Worm (Caenorhabditis elegans) whole organism, mixed stage, embryonic: ENCODE data around the gene H04D03.2.

Experiments used
- ceh-83 ChIP-seq: fragments of 200-800 bp; sonication (Bioruptor generic); optimal IDR thresholded peaks from 2 replicates; lab custom pipeline; 2018; ENCODE audit warnings: mild to moderate bottlenecking, missing genetic modification characterization, missing compliant biosample characterization
- drap-1 ChIP-seq: fragments of 200-800 bp; sonication (Bioruptor generic); optimal IDR thresholded peaks from 3 replicates; lab custom pipeline; 2018; ENCODE audit warnings: mild to moderate bottlenecking, missing genetic modification characterization, missing compliant biosample characterization
- elt-3 ChIP-seq: fragments of 150-350 bp; optimal IDR thresholded peaks from 2 replicates; lab custom pipeline; 2014; ENCODE audit warnings: missing biosample characterization, missing genetic modification characterization
- lin-13 ChIP-seq: fragments of 150-350 bp; optimal IDR thresholded peaks from 2 replicates; lab custom pipeline; 2014; ENCODE audit warnings: missing biosample characterization, missing genetic modification characterization
- lsy-2 ChIP-seq: fragments of 150-350 bp; optimal IDR thresholded peaks from 2 replicates; lab custom pipeline; 2014; ENCODE audit warnings: missing biosample characterization, missing genetic modification characterization
- nhr-12 ChIP-seq: fragments of 150-350 bp; optimal IDR thresholded peaks from 2 replicates; lab custom pipeline; 2014; ENCODE audit warnings: missing biosample characterization, missing genetic modification characterization
- nhr-28 ChIP-seq: fragments of 150-350 bp; optimal IDR thresholded peaks from 2 replicates; lab custom pipeline; 2014; ENCODE audit warnings: missing biosample characterization, missing genetic modification characterization
- unc-120 ChIP-seq: sonication (generic microtip); optimal IDR thresholded peaks from 2 replicates; lab custom pipeline; 2017; ENCODE audit warnings: missing genetic modification characterization, missing compliant biosample characterization; ENCODE audit not compliant: poor library complexity, severe bottlenecking
- unc-39 ChIP-seq: fragments of 150-350 bp; optimal IDR thresholded peaks from 2 replicates; lab custom pipeline; 2014; ENCODE audit warnings: missing biosample characterization, missing genetic modification characterization
- unc-62 ChIP-seq: fragments of 150-350 bp; optimal IDR thresholded peaks from 2 replicates; lab custom pipeline; 2014; ENCODE audit warnings: missing biosample characterization, missing genetic modification reagents, missing genetic modification characterization
- zip-8 ChIP-seq: fragments of 150-350 bp; optimal IDR thresholded peaks from 2 replicates; lab custom pipeline; 2014; ENCODE audit warnings: missing biosample characterization, missing genetic modification characterization
- ztf-11 ChIP-seq: fragments of 150-350 bp; optimal IDR thresholded peaks from 2 replicates; lab custom pipeline; 2014; ENCODE audit warnings: missing biosample characterization, missing genetic modification characterization

ce11 chrIII:10391628-10392027, 50.6 kb downstream of the H04D03.2 start, which contains the start of gene M03C11.9:
- TF ChIP-seq unc-120 (no peak), nhr-28 (tag; lab: Kevin White, UChicago) (no peak), elt-3 (tag; lab: Kevin White, UChicago) (no peak), drap-1 (GFP tag; lab: Kevin White, UChicago) (no peak), ceh-83 (GFP tag; lab: Kevin White, UChicago) (no peak), unc-39 (tag; lab: Kevin White, UChicago) (no peak), ztf-11 (tag; lab: Kevin White, UChicago) (no peak), lin-13 (tag; lab: Kevin White, UChicago) (no peak), nhr-12 (tag; lab: Kevin White, UChicago) (no peak), unc-62 (GFP tag; lab: Kevin White, UChicago) (no peak), zip-8 (tag; lab: Kevin White, UChicago) (no peak), lsy-2 (tag; lab: Kevin White, UChicago) (no peak)
